Worm (Caenorhabditis elegans): Measurements from ENCODE around the gene C14C11.1.

- TF ChIP-seq nhr-11 (tag; optimal IDR thresholded peaks at IDR 0.05) (no peak), nhr-12 (tag; optimal IDR thresholded peaks at IDR 0.05) (no peak), nhr-237 (tag; optimal IDR thresholded peaks at IDR 0.05) (no peak), tbx-2 (tag; optimal IDR thresholded peaks at IDR 0.05) (no peak), C34B4.2 (tag; optimal IDR thresholded peaks at IDR 0.05) (no peak), dpl-1 (GFP tag; optimal IDR thresholded peaks at IDR 0.05) (no peak), jun-1 (tag; optimal IDR thresholded peaks at IDR 0.05) (no peak), ama-1 (optimal IDR thresholded peaks at IDR 0.05) (no peak), hpl-2 (GFP tag; optimal IDR thresholded peaks at IDR 0.05) (no peak), aly-2 (tag; optimal IDR thresholded peaks at IDR 0.05) (no peak), grh-1 (GFP tag; IDR thresholded peaks at IDR 0.05) (no peak), unc-62 (GFP tag; optimal IDR thresholded peaks at IDR 0.05) (no peak), lin-35 (GFP tag; optimal IDR thresholded peaks at IDR 0.05) (no peak)
Measured at ce11 chrV:5647359-5647758, 16.1 kb upstream of the C14C11.1 start, which contains the start of gene C14C11.4.

Data from whole organism, L1 larva.